Fruit fly (Drosophila melanogaster) whole organism, embryonic: Measurements from ENCODE around the gene CG13059.

Source experiments
- Antp ChIP-seq: fragments of 200-800 bp; sonication (Bioruptor generic); optimal IDR thresholded peaks from 3 replicates; lab custom pipeline; 2016; ENCODE audit warnings: missing biosample characterization, missing genetic modification characterization
- CG10543 ChIP-seq: fragments of 200-800 bp; sonication (Bioruptor generic); optimal IDR thresholded peaks from 3 replicates; lab custom pipeline; 2017; ENCODE audit warnings: missing biosample characterization, mild to moderate bottlenecking, missing genetic modification characterization, moderate library complexity
- CG11504 ChIP-seq: fragments of 200-800 bp; sonication (Bioruptor generic); optimal IDR thresholded peaks from 3 replicates; lab custom pipeline; 2019; ENCODE audit warnings: missing biosample characterization, mild to moderate bottlenecking, missing genetic modification characterization, moderate library complexity
- CG11723 ChIP-seq: fragments of 200-800 bp; sonication (Bioruptor generic); optimal IDR thresholded peaks from 2 replicates; lab custom pipeline; 2017; ENCODE audit warnings: missing biosample characterization, mild to moderate bottlenecking, missing genetic modification characterization
- CG12769 ChIP-seq: fragments of 200-800 bp; sonication (Bioruptor generic); optimal IDR thresholded peaks from 2 replicates; lab custom pipeline; 2019; ENCODE audit warnings: missing biosample characterization, mild to moderate bottlenecking, missing genetic modification characterization, moderate library complexity
- CG12942 ChIP-seq: fragments of 200-800 bp; sonication (Bioruptor generic); optimal IDR thresholded peaks from 3 replicates; lab custom pipeline; 2016; ENCODE audit warnings: missing biosample characterization, missing genetic modification characterization
- CG13296 ChIP-seq: fragments of 200-800 bp; sonication (Bioruptor generic); optimal IDR thresholded peaks from 3 replicates; lab custom pipeline; 2018; ENCODE audit warnings: missing biosample characterization, mild to moderate bottlenecking, missing genetic modification characterization
- CG15073 ChIP-seq: fragments of 200-800 bp; sonication (Bioruptor generic); optimal IDR thresholded peaks from 2 replicates; lab custom pipeline; 2016; ENCODE audit warnings: missing biosample characterization, missing genetic modification characterization
- CG1603 ChIP-seq: fragments of 200-800 bp; sonication (Bioruptor generic); optimal IDR thresholded peaks from 2 replicates; lab custom pipeline; 2019; ENCODE audit warnings: missing biosample characterization, mild to moderate bottlenecking, missing genetic modification characterization, moderate library complexity
- CG1647 ChIP-seq: fragments of 200-800 bp; sonication (Bioruptor generic); optimal IDR thresholded peaks from 3 replicates; lab custom pipeline; 2016; ENCODE audit warnings: missing biosample characterization, missing genetic modification characterization
- CG17829 ChIP-seq: fragments of 200-800 bp; optimal IDR thresholded peaks from 2 replicates; lab custom pipeline; 2019; ENCODE audit warnings: missing biosample characterization, mild to moderate bottlenecking, missing genetic modification characterization, moderate library complexity
- CG30403 ChIP-seq: fragments of 200-800 bp; sonication (Bioruptor generic); optimal IDR thresholded peaks from 3 replicates; lab custom pipeline; 2016; ENCODE audit warnings: missing biosample characterization, missing genetic modification characterization
- CG3065 ChIP-seq: fragments of 200-800 bp; sonication (Bioruptor generic); optimal IDR thresholded peaks from 2 replicates; lab custom pipeline; 2016; ENCODE audit warnings: missing biosample characterization, missing genetic modification characterization
- CG42726 ChIP-seq: fragments of 200-800 bp; sonication (Bioruptor generic); IDR thresholded peaks from 2 replicates; pipeline ENCODE4 v1.3.6; 2022; ENCODE audit warnings: missing biosample characterization, missing genetic modification characterization; ENCODE audit not compliant: partially characterized antibody
- CG4424 ChIP-seq: fragments of 200-800 bp; sonication (Bioruptor generic); optimal IDR thresholded peaks from 3 replicates; lab custom pipeline; 2016; ENCODE audit warnings: missing biosample characterization, missing genetic modification characterization
- CG7786 ChIP-seq: fragments of 200-800 bp; sonication (Bioruptor generic); optimal IDR thresholded peaks from 2 replicates; lab custom pipeline; 2016; ENCODE audit warnings: missing biosample characterization, missing genetic modification characterization
- CG8290 ChIP-seq, 3 experiments: fragments of 200-800 bp; sonication (Bioruptor generic); optimal IDR thresholded peaks; 2 replicates each; lab custom pipeline; 2016 to 2019; ENCODE audit warnings: missing biosample characterization in 3 of 3, missing genetic modification characterization in 3 of 3, mild to moderate bottlenecking in 2 of 3, moderate library complexity in 1 of 3
- Chrac-16 ChIP-seq: fragments of 200-800 bp; sonication (Bioruptor generic); optimal IDR thresholded peaks from 3 replicates; lab custom pipeline; 2016; ENCODE audit warnings: missing biosample characterization, missing genetic modification characterization
- CkIIα-i1 ChIP-seq: fragments of 200-800 bp; sonication (Bioruptor generic); IDR thresholded peaks from 2 replicates; pipeline ENCODE4 v1.3.6; 2022; ENCODE audit warnings: missing biosample characterization, missing genetic modification characterization
- Dad ChIP-seq: fragments of 200-800 bp; sonication (Bioruptor generic); optimal IDR thresholded peaks from 3 replicates; lab custom pipeline; 2016; ENCODE audit warnings: missing biosample characterization, missing genetic modification characterization
- Dbx ChIP-seq: fragments of 200-800 bp; sonication (Bioruptor generic); IDR thresholded peaks from 3 replicates; pipeline ENCODE4 v1.3.6; 2022; ENCODE audit warnings: missing biosample characterization, missing genetic modification characterization
- Dip2 ChIP-seq: fragments of 200-800 bp; sonication (Bioruptor generic); IDR thresholded peaks from 2 replicates; pipeline ENCODE4 v1.3.6; 2022; ENCODE audit warnings: missing biosample characterization, missing genetic modification characterization
- Hmx ChIP-seq: fragments of 200-800 bp; sonication (Bioruptor generic); optimal IDR thresholded peaks from 2 replicates; lab custom pipeline; 2016; ENCODE audit warnings: missing biosample characterization, missing genetic modification characterization
- Mad ChIP-seq: fragments of 200-800 bp; sonication (Bioruptor generic); optimal IDR thresholded peaks from 2 replicates; lab custom pipeline; 2016; ENCODE audit warnings: missing biosample characterization, missing genetic modification characterization
- Med ChIP-seq: fragments of 200-800 bp; sonication (Bioruptor generic); peaks from one replicate; lab custom pipeline; 2016; ENCODE audit warnings: missing biosample characterization, missing genetic modification characterization, mild to moderate bottlenecking, inconsistent platforms, moderate library complexity
- Mes4 ChIP-seq: fragments of 200-800 bp; sonication (Bioruptor generic); optimal IDR thresholded peaks from 2 replicates; lab custom pipeline; 2016; ENCODE audit warnings: missing biosample characterization, missing genetic modification characterization
- PHDP ChIP-seq: fragments of 200-800 bp; sonication (Bioruptor generic); optimal IDR thresholded peaks from 3 replicates; lab custom pipeline; 2018; ENCODE audit warnings: missing biosample characterization, mild to moderate bottlenecking, missing genetic modification characterization, moderate library complexity
- Pdp1 ChIP-seq, 2 experiments: fragments of 200-800 bp; sonication (Bioruptor generic); optimal IDR thresholded peaks; 3 replicates each; lab custom pipeline; 2016; ENCODE audit warnings: missing biosample characterization in 2 of 2, missing genetic modification characterization in 2 of 2, mild to moderate bottlenecking in 1 of 2, moderate library complexity in 1 of 2
- Rx ChIP-seq: fragments of 200-800 bp; sonication (Bioruptor generic); IDR thresholded peaks from 2 replicates; pipeline ENCODE4 v1.3.6; 2022; ENCODE audit warnings: missing biosample characterization, missing genetic modification characterization
- Side ChIP-seq: fragments of 200-800 bp; sonication (Bioruptor generic); optimal IDR thresholded peaks from 2 replicates; lab custom pipeline; 2016; ENCODE audit warnings: missing biosample characterization, missing genetic modification characterization
- Spps ChIP-seq: fragments of 200-800 bp; sonication (Bioruptor generic); optimal IDR thresholded peaks from 2 replicates; lab custom pipeline; 2018; ENCODE audit warnings: missing biosample characterization, mild to moderate bottlenecking, missing genetic modification characterization
- Taf1 ChIP-seq: fragments of 200-800 bp; sonication (Bioruptor generic); IDR thresholded peaks from 2 replicates; pipeline ENCODE4 v1.3.6; 2022; ENCODE audit warnings: missing biosample characterization, missing genetic modification characterization
- YL-1 ChIP-seq: fragments of 200-800 bp; sonication (Bioruptor generic); optimal IDR thresholded peaks from 3 replicates; lab custom pipeline; 2017; ENCODE audit warnings: missing biosample characterization, mild to moderate bottlenecking, missing genetic modification characterization
- ase ChIP-seq: fragments of 200-800 bp; sonication (Bioruptor generic); IDR thresholded peaks from 3 replicates; pipeline ENCODE4 v1.3.6; 2022; ENCODE audit warnings: missing biosample characterization, missing genetic modification characterization
- gcm ChIP-seq: fragments of 200-800 bp; sonication (Bioruptor generic); optimal IDR thresholded peaks from 2 replicates; lab custom pipeline; 2019; ENCODE audit warnings: missing biosample characterization, mild to moderate bottlenecking, missing genetic modification characterization, moderate library complexity
- insv ChIP-seq, 2 experiments: fragments of 200-800 bp; sonication (Bioruptor generic); optimal IDR thresholded peaks; 3 replicates each; lab custom pipeline; 2016 to 2018; ENCODE audit warnings: missing biosample characterization in 2 of 2, missing genetic modification characterization in 2 of 2
- kni ChIP-seq: fragments of 200-800 bp; sonication (Bioruptor generic); optimal IDR thresholded peaks from 3 replicates; lab custom pipeline; 2017; ENCODE audit warnings: mild to moderate bottlenecking, missing biosample characterization, missing genetic modification reagents, missing genetic modification characterization
- lilli ChIP-seq: fragments of 200-800 bp; sonication (Bioruptor generic); optimal IDR thresholded peaks from 3 replicates; lab custom pipeline; 2016; ENCODE audit warnings: missing biosample characterization, missing genetic modification characterization
- lov ChIP-seq, 2 experiments: fragments of 200-800 bp in 1 of 2; fragments of >200 bp in 1 of 2; sonication (Bioruptor generic) in 1 of 2; IDR thresholded peaks in 1 of 2; optimal IDR thresholded peaks in 1 of 2; 2 replicates in 1 of 2; 3 replicates in 1 of 2; pipeline versions ENCODE4 v1.3.6 to Lab custom; 2017 to 2022; ENCODE audit warnings: missing biosample characterization in 1 of 2, missing genetic modification characterization in 1 of 2
- mirr ChIP-seq: fragments of 200-800 bp; sonication (Bioruptor generic); optimal IDR thresholded peaks from 3 replicates; lab custom pipeline; 2018; ENCODE audit warnings: missing biosample characterization, mild to moderate bottlenecking, missing genetic modification characterization
- mld ChIP-seq: fragments of 200-800 bp; sonication (Bioruptor generic); IDR thresholded peaks from 3 replicates; pipeline ENCODE4 v1.3.6; 2022; ENCODE audit warnings: missing biosample characterization, missing genetic modification characterization; ENCODE audit not compliant: partially characterized antibody
- oc ChIP-seq: fragments of 200-800 bp; sonication (Bioruptor generic); optimal IDR thresholded peaks from 2 replicates; lab custom pipeline; 2018; ENCODE audit warnings: missing biosample characterization, mild to moderate bottlenecking, missing genetic modification characterization, moderate library complexity
- otp ChIP-seq: fragments of 200-800 bp; sonication (Bioruptor generic); IDR thresholded peaks from 3 replicates; pipeline ENCODE4, ENCODE4 v1.3.6; 2022; ENCODE audit warnings: missing biosample characterization, missing genetic modification characterization
- sens-2 ChIP-seq: fragments of 200-800 bp; sonication (Bioruptor generic); IDR thresholded peaks from 2 replicates; pipeline ENCODE4 v1.3.6; 2022; ENCODE audit warnings: missing biosample characterization, missing genetic modification characterization
- slou ChIP-seq: fragments of 200-800 bp; sonication (Bioruptor generic); optimal IDR thresholded peaks from 3 replicates; lab custom pipeline; 2016; ENCODE audit warnings: missing biosample characterization, missing genetic modification characterization
- sob ChIP-seq: fragments of 200-800 bp; sonication (Bioruptor generic); IDR thresholded peaks from 2 replicates; pipeline ENCODE4 v1.3.6; 2022; ENCODE audit warnings: missing biosample characterization, missing genetic modification characterization
- stc ChIP-seq: fragments of 200-800 bp; sonication (Bioruptor generic); IDR thresholded peaks from 2 replicates; pipeline ENCODE4 v1.3.6; 2022; ENCODE audit warnings: missing biosample characterization, missing genetic modification characterization
- tio ChIP-seq: fragments of 200-800 bp; sonication (Bioruptor generic); optimal IDR thresholded peaks from 2 replicates; lab custom pipeline; 2017; ENCODE audit warnings: missing biosample characterization, missing genetic modification characterization, inconsistent platforms
- twi ChIP-seq: fragments of 200-800 bp; optimal IDR thresholded peaks from 2 replicates; lab custom pipeline; 2019; ENCODE audit warnings: missing biosample characterization, mild to moderate bottlenecking, missing genetic modification characterization, moderate library complexity
- z ChIP-seq: fragments of 200-800 bp; sonication (Bioruptor generic); IDR thresholded peaks from 3 replicates; pipeline ENCODE4 v1.3.6; 2022; ENCODE audit warnings: missing biosample characterization, missing genetic modification characterization

The CG13059 gene

dm6 chr3L:16356171-16356765, 32.8 kb downstream of the CG13059 start (continued):
- TF ChIP-seq CG42726 (GFP tag; lab: Robert Waterston, UW) (no peak), Chrac-16 (GFP tag; lab: Kevin White, UChicago) (no peak), CG13296 (peak; percentile 17), z (GFP tag; lab: Robert Waterston, UW) (0 out of 3 replicates have a peak, but pooled peaks have one; percentile 25), slou (GFP tag; lab: Kevin White, UChicago) (no peak), CG3065 (no peak), Taf1 (GFP tag; lab: Robert Waterston, UW) (no peak), CG11504 (tag; lab: Kevin White, UChicago) (no peak), sob (no peak), lilli (no peak), ase (no peak), Spps (tag; lab: Kevin White, UChicago) (no peak), CG15073 (GFP tag; lab: Kevin White, UChicago) (no peak), oc (tag; lab: Kevin White, UChicago) (no peak), Pdp1 (GFP tag; optimal IDR thresholded peaks at IDR 0.05; lab: Kevin White, UChicago) (peak in 1 of 2 experiments; percentile 49), PHDP (tag; lab: Kevin White, UChicago) (peak; percentile 8), CG12769 (tag; lab: Kevin White, UChicago) (no peak), otp (GFP tag; lab: Robert Waterston, UW) (no peak), tio (GFP tag; lab: Kevin White, UChicago) (no peak), CG12942 (GFP tag; lab: Kevin White, UChicago) (no peak), CG11723 (GFP tag; lab: Kevin White, UChicago) (no peak), mld (GFP tag; lab: Robert Waterston, UW) (no peak), twi (no peak), Med (peak; percentile 51), Side (no peak), Rx (GFP tag; lab: Robert Waterston, UW) (no peak), lov (optimal IDR thresholded peaks at IDR 0.05; lab: Kevin White, UChicago) (no peak), lov (GFP tag; IDR thresholded peaks at IDR 0.05; lab: Robert Waterston, UW) (no peak), YL-1 (GFP tag; lab: Kevin White, UChicago) (no peak), CG1603 (tag; lab: Kevin White, UChicago) (no peak), insv (GFP tag; optimal IDR thresholded peaks at IDR 0.05; lab: Kevin White, UChicago) (no peak), sens-2 (GFP tag; lab: Robert Waterston, UW) (no peak), Dad (GFP tag; lab: Kevin White, UChicago) (no peak), Mad (GFP tag; lab: Kevin White, UChicago) (no peak), CG10543 (peak; percentile 11), gcm (GFP tag; lab: Kevin White, UChicago) (no peak), Antp (no peak), stc (GFP tag; lab: Robert Waterston, UW) (no peak), Dbx (GFP tag; lab: Robert Waterston, UW) (0 out of 3 replicates have a peak, but pooled peaks have one; percentile 15), CG8290 (GFP tag; optimal IDR thresholded peaks at IDR 0.05; lab: Kevin White, UChicago) (no peak), CG8290 (tag; optimal IDR thresholded peaks at IDR 0.05; lab: Kevin White, UChicago) (peak in 1 of 2 experiments; percentile 48), Dip2 (GFP tag; lab: Robert Waterston, UW) (no peak), CG1647 (GFP tag; lab: Kevin White, UChicago) (no peak), CG4424 (GFP tag; lab: Kevin White, UChicago) (no peak), CG30403 (GFP tag; lab: Kevin White, UChicago) (no peak), CG7786 (no peak), Mes4 (GFP tag; lab: Kevin White, UChicago) (no peak), CG17829 (tag; lab: Kevin White, UChicago) (no peak), kni (GFP tag; lab: Kevin White, UChicago) (no peak), mirr (GFP tag; lab: Kevin White, UChicago) (peak; percentile 97), Hmx (GFP tag; lab: Kevin White, UChicago) (no peak), CkIIα-i1 (GFP tag; lab: Robert Waterston, UW) (no peak)
